Worm (Caenorhabditis elegans) whole organism, L2 larva: ENCODE data around the gene srx-26.

Experiments used
- R02D3.7 ChIP-seq: fragments of 150-350 bp; optimal IDR thresholded peaks from 2 replicates; lab custom pipeline; 2014; ENCODE audit warnings: missing biosample characterization, missing genetic modification characterization
- aly-2 ChIP-seq: fragments of 150-350 bp; optimal IDR thresholded peaks from 2 replicates; lab custom pipeline; 2014; ENCODE audit warnings: missing biosample characterization, missing genetic modification characterization
- ama-1 ChIP-seq: fragments of 150-350 bp; optimal IDR thresholded peaks from 2 replicates; lab custom pipeline; 2018; ENCODE audit warnings: inconsistent platforms
- lin-13 ChIP-seq: fragments of 150-350 bp; optimal IDR thresholded peaks from 2 replicates; lab custom pipeline; 2014; ENCODE audit warnings: missing biosample characterization, missing genetic modification reagents, missing genetic modification characterization
- lsy-2 ChIP-seq, 2 experiments: fragments of 150-350 bp in 1 of 2; sonication (generic microtip) in 1 of 2; optimal IDR thresholded peaks; 2 replicates each; lab custom pipeline; 2014 to 2017; ENCODE audit warnings: missing biosample characterization in 2 of 2, missing genetic modification characterization in 2 of 2
- mdl-1 ChIP-seq, 2 experiments: fragments of 150-350 bp in 1 of 2; sonication (generic microtip) in 1 of 2; optimal IDR thresholded peaks; 2 replicates each; lab custom pipeline; 2017; ENCODE audit warnings: missing biosample characterization in 2 of 2, missing genetic modification characterization in 2 of 2
- nhr-12 ChIP-seq: fragments of 150-350 bp; optimal IDR thresholded peaks from 2 replicates; lab custom pipeline; 2014; ENCODE audit warnings: missing biosample characterization, missing genetic modification characterization
- snpc-4 ChIP-seq: fragments of 150-350 bp; optimal IDR thresholded peaks from 2 replicates; lab custom pipeline; 2014; ENCODE audit warnings: missing biosample characterization, missing genetic modification characterization
- unc-55 ChIP-seq: fragments of 150-350 bp; sonication (generic microtip); optimal IDR thresholded peaks from 3 replicates; lab custom pipeline; 2014; ENCODE audit warnings: missing biosample characterization, missing genetic modification reagents, missing genetic modification characterization
- ztf-11 ChIP-seq: sonication (generic microtip); optimal IDR thresholded peaks from 2 replicates; lab custom pipeline; 2017; ENCODE audit warnings: missing biosample characterization, missing genetic modification characterization

DNA sequence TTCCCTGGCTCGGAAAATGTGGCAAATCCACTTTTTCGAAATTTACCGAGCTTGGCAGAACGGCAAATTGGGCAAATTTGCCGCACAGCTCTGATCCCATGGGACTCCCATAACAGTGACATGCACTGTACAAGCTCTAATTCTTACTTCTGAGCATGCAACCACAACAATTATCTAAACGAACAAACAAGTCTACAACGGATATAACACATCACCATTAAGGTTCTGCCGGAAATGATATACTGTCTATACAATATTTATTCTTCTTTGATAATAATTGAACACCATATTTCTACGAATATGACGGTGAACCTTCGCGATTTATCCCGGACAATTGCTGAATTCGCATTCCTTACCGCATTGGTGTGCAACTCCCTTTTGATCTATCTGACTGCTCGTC is 24.7 kb downstream of the srx-26 start, which contains the start of gene str-33:
- TF ChIP-seq unc-55 (no peak), ztf-11 (no peak), lin-13 (GFP tag; lab: Kevin White, UChicago) (no peak), mdl-1 (tag; optimal IDR thresholded peaks at IDR 0.05; lab: Kevin White, UChicago) (no peak), R02D3.7 (tag; lab: Kevin White, UChicago) (no peak), nhr-12 (no peak), ama-1 (lab: Kevin White, UChicago) (no peak), aly-2 (tag; lab: Kevin White, UChicago) (no peak), snpc-4 (tag; lab: Kevin White, UChicago) (no peak), lsy-2 (tag; optimal IDR thresholded peaks at IDR 0.05; lab: Kevin White, UChicago) (no peak)
